Worm (Caenorhabditis elegans): ENCODE measurements around the gene madf-1.

Gene madf-1

DNA sequence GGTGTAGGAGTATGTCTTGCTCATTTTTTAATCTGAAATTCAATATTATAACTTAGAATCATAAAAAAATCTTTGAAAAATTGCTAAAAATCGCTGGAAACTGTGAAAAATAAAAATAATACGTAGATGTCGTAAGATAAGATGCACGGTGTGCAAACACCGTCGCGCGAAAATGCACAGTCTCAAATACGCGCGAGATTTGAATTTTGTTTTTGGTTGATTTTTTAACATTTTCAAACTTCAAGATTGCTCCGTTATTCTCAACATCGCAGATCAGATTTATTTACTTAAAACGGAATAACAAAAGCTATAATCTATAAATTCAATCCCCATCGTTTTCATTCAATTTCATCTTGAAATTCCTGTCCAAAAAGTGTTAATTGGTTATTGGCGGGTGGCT, 10.4 kb upstream of the madf-1 start, which contains the start of gene Y55F3BR.6:
TSS of gene Y55F3BR.6 (minus strand) at position 32 of the 400 bp plus-strand sequence.
- no peak for TF ChIP-seq tbx-37 (GFP tag; conservative IDR thresholded peaks at IDR 0.05)
- no peak for TF ChIP-seq flt-1 (GFP tag; IDR thresholded peaks at IDR 0.05)
- TF ChIP-seq aly-1 (tag; optimal IDR thresholded peaks at IDR 0.05) = no peak
- no peak for TF ChIP-seq pes-1 (GFP tag; IDR thresholded peaks at IDR 0.05)
- TF ChIP-seq sea-1 (GFP tag; conservative IDR thresholded peaks at IDR 0.05) = no peak
- no peak for TF ChIP-seq B0310.2 (tag; optimal IDR thresholded peaks at IDR 0.05)
- no peak for TF ChIP-seq hmg-4 (GFP tag; optimal IDR thresholded peaks at IDR 0.05)
- no peak for TF ChIP-seq ceh-13 (GFP tag; optimal IDR thresholded peaks at IDR 0.05)
- TF ChIP-seq ets-7 (tag; optimal IDR thresholded peaks at IDR 0.05) = no peak
- no peak for TF ChIP-seq ceh-36 (tag; optimal IDR thresholded peaks at IDR 0.05)
- no peak for TF ChIP-seq hnd-1 (tag; optimal IDR thresholded peaks at IDR 0.05)
- TF ChIP-seq F13C5.2 (tag; optimal IDR thresholded peaks at IDR 0.05) = no peak
- no peak for TF ChIP-seq tra-4 (tag; optimal IDR thresholded peaks at IDR 0.05)
- TF ChIP-seq ama-1 (optimal IDR thresholded peaks at IDR 0.05) = no peak
- TF ChIP-seq hmbx-1 (tag; optimal IDR thresholded peaks at IDR 0.05) = no peak
- TF ChIP-seq scrt-1 (GFP tag; IDR thresholded peaks at IDR 0.05) = no peak
- no peak for TF ChIP-seq tbx-11 (GFP tag; IDR thresholded peaks at IDR 0.05)

DNA sequence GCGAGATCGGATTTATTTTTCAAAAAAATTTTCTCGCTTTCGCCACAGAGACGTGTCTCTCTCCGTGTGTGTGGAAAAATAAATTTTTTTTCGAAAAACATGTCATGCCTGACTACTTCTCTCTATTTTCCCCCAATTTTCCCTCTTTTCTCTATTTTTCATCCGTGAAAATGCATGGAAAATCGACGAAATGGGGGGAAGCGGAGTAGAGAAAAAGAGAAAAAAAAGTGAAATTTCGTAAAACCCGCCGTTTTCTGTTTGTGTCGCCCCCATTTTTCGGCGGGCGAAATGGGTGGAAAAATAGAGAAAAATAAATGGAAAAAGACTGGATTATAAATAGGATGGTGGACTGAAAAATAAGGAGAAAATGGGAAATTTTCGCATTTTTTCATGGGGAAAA, 1.8 kb upstream of the madf-1 start:
- no peak for TF ChIP-seq flt-1 (GFP tag; IDR thresholded peaks at IDR 0.05)
- no peak for TF ChIP-seq tbx-37 (GFP tag; conservative IDR thresholded peaks at IDR 0.05)
- TF ChIP-seq hmg-4 (GFP tag; optimal IDR thresholded peaks at IDR 0.05) = no peak
- no peak for TF ChIP-seq aly-1 (tag; optimal IDR thresholded peaks at IDR 0.05)
- TF ChIP-seq hnd-1 (tag; optimal IDR thresholded peaks at IDR 0.05) = no peak
- TF ChIP-seq hmbx-1 (tag; optimal IDR thresholded peaks at IDR 0.05) = no peak
- TF ChIP-seq F13C5.2 (tag; optimal IDR thresholded peaks at IDR 0.05) = no peak
- no peak for TF ChIP-seq ets-7 (tag; optimal IDR thresholded peaks at IDR 0.05)
- TF ChIP-seq ama-1 (optimal IDR thresholded peaks at IDR 0.05) = no peak
- no peak for TF ChIP-seq tbx-11 (GFP tag; IDR thresholded peaks at IDR 0.05)
- TF ChIP-seq sea-1 (GFP tag; conservative IDR thresholded peaks at IDR 0.05) = no peak
- TF ChIP-seq ceh-13 (GFP tag; optimal IDR thresholded peaks at IDR 0.05) = no peak
- no peak for TF ChIP-seq tra-4 (tag; optimal IDR thresholded peaks at IDR 0.05)
- no peak for TF ChIP-seq ceh-36 (tag; optimal IDR thresholded peaks at IDR 0.05)
- no peak for TF ChIP-seq B0310.2 (tag; optimal IDR thresholded peaks at IDR 0.05)
- TF ChIP-seq scrt-1 (GFP tag; IDR thresholded peaks at IDR 0.05) = no peak

DNA sequence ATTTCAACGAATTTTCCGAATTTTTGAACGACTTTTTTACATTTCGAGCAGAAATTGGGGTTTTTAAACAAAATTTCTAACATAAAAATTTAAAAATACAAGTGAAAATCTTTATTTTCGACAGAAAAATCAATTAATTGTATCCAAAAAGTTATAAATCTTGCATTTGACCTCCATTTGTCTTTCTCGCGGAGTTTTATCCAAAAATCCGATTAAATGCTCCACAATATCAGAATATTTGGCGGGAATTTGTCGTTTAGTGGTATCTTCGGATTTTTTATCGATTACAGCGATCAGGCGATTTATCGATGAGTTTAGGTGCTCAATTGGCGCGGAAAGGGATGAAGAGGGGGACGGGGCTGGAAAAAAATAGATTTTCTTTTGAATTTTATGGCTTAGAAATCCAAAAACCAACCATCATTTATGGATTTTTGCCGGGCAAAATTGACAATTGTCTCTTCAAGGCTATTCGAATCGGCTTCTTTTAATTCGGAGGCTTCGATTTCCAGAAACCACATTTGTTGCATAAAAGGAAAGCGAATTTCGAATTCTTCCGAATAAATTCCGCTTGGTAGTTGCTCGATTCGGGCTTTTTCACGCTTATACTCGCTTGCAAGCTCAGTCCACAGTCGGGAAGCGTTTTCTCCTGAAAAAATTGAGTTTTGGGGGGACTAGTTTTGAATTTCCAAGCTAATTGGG, 1.3 kb downstream of the madf-1 start:
- TF ChIP-seq scrt-1 (GFP tag; IDR thresholded peaks at IDR 0.05) (no peak), ceh-13 (GFP tag; optimal IDR thresholded peaks at IDR 0.05) (no peak), ets-7 (tag; optimal IDR thresholded peaks at IDR 0.05) (no peak), flt-1 (GFP tag; IDR thresholded peaks at IDR 0.05) (no peak), tbx-11 (GFP tag; IDR thresholded peaks at IDR 0.05) (no peak), hnd-1 (tag; optimal IDR thresholded peaks at IDR 0.05) (no peak), F13C5.2 (tag; optimal IDR thresholded peaks at IDR 0.05) (no peak), tra-4 (tag; optimal IDR thresholded peaks at IDR 0.05) (no peak), hmbx-1 (tag; optimal IDR thresholded peaks at IDR 0.05) (no peak), aly-1 (tag; optimal IDR thresholded peaks at IDR 0.05) (no peak), sea-1 (GFP tag; conservative IDR thresholded peaks at IDR 0.05) (no peak)

DNA sequence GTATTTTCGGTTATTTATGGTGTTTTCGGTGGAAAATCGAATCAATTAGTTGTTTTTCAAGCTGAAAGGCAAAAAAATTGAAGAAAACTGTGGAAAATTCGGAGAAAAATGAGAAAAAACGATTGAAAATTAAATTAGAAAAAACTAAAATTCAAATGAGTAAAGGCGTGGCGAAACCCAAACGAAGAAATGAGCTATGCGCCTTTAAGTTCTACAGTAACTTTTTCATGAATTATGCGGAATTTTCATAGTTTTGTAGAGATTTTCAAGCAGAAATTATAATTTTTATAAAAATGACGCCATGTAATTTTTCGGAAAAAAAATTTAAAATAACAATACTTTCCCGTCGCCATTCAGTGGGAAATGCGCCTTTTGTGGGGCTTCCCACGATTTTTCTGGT, 2.0 kb downstream of the madf-1 start:
- no peak for TF ChIP-seq tbx-37 (GFP tag; conservative IDR thresholded peaks at IDR 0.05)
- TF ChIP-seq ama-1 (optimal IDR thresholded peaks at IDR 0.05) = no peak
- no peak for TF ChIP-seq aly-1 (tag; optimal IDR thresholded peaks at IDR 0.05)
- no peak for TF ChIP-seq B0310.2 (tag; optimal IDR thresholded peaks at IDR 0.05)

DNA sequence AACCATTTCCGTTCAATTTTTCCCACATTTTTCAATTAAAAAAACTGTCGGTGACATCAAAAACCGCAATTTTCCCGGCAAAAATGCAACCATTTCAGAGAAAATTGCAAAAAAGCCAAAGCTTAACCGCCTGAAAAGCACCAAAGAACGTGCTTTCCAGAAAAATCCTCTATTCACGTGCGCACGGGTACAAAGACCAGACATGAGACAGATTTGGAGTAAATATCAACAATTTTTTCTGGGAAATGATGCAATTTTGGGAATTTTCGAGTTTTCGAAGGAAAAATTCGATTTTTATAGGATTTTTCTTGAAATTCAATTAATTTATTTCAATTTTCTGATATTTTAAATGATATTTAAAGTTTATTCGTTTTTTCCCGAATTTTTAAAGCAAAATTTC, 2.6 kb downstream of the madf-1 start:
- TF ChIP-seq pes-1 (GFP tag; IDR thresholded peaks at IDR 0.05) (no peak), ama-1 (optimal IDR thresholded peaks at IDR 0.05) (no peak), hmg-4 (GFP tag; optimal IDR thresholded peaks at IDR 0.05) (no peak), ets-7 (tag; optimal IDR thresholded peaks at IDR 0.05) (no peak), hmbx-1 (tag; optimal IDR thresholded peaks at IDR 0.05) (no peak), tbx-11 (GFP tag; IDR thresholded peaks at IDR 0.05) (no peak), B0310.2 (tag; optimal IDR thresholded peaks at IDR 0.05) (no peak), sea-1 (GFP tag; conservative IDR thresholded peaks at IDR 0.05) (no peak), ceh-13 (GFP tag; optimal IDR thresholded peaks at IDR 0.05) (no peak), flt-1 (GFP tag; IDR thresholded peaks at IDR 0.05) (no peak), scrt-1 (GFP tag; IDR thresholded peaks at IDR 0.05) (no peak), tbx-37 (GFP tag; conservative IDR thresholded peaks at IDR 0.05) (no peak), F13C5.2 (tag; optimal IDR thresholded peaks at IDR 0.05) (no peak)

DNA sequence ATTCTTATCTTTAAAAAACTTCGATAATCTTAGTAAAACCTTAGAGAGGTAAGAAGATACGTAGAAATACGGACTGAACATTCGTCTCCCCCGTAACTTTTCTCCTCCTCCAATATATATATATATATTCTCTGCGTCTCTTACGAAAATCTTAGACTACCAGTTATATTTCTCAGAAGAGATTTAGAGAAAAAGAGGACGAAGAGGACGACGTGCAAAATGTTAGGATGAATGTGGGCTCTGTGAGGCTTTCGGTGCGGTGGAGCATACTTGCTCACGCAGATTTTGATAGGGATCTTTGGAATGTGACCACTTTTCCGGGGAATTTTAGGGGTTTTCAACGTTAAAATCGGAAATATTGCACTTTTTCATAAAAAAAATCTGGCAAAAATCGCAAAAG, 3.3 kb downstream of the madf-1 start:
- no peak for TF ChIP-seq hmbx-1 (tag; optimal IDR thresholded peaks at IDR 0.05)
- TF ChIP-seq tra-4 (tag; optimal IDR thresholded peaks at IDR 0.05) = no peak
- peak; percentile 41; the same call in 1 of the 2 replicates for TF ChIP-seq flt-1 (GFP tag; IDR thresholded peaks at IDR 0.05)
- TF ChIP-seq F13C5.2 (tag; optimal IDR thresholded peaks at IDR 0.05) = peak; percentile 22
- TF ChIP-seq hnd-1 (tag; optimal IDR thresholded peaks at IDR 0.05) = no peak

DNA sequence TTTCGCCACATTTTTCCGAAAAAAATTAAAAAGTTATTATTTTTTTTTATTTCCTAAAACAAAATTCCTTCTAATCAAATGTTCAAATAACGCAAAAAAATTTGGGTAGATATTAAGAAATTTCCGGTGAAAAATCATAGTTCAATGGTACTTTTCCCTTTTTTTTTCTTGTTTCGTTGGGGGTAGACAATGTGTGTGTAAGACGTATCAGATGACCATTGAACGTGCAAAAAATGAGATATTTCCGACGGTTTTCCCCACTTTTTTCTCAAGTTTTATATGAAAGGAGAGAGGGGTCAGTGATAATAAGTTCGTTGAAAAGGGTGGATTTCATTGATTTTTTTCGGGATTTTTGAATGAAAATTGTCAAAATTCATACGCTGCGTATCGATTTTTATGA, 5.6 kb downstream of the madf-1 start:
- TF ChIP-seq ceh-36 (tag; optimal IDR thresholded peaks at IDR 0.05) (no peak), tbx-37 (GFP tag; conservative IDR thresholded peaks at IDR 0.05) (no peak), tra-4 (tag; optimal IDR thresholded peaks at IDR 0.05) (no peak), scrt-1 (GFP tag; IDR thresholded peaks at IDR 0.05) (no peak), tbx-11 (GFP tag; IDR thresholded peaks at IDR 0.05) (no peak), B0310.2 (tag; optimal IDR thresholded peaks at IDR 0.05) (no peak), ama-1 (optimal IDR thresholded peaks at IDR 0.05) (no peak), ets-7 (tag; optimal IDR thresholded peaks at IDR 0.05) (no peak), F13C5.2 (tag; optimal IDR thresholded peaks at IDR 0.05) (no peak), pes-1 (GFP tag; IDR thresholded peaks at IDR 0.05) (no peak)

Measured in whole organism, early embryonic.